Worm (Caenorhabditis elegans): ENCODE data around the gene egg-2.

ce11 chrIII:7020500-7020899 lies 39.9 kb downstream of the egg-2 start, which contains the start of gene col-8:
- TF ChIP-seq elt-1 (tag; optimal IDR thresholded peaks at IDR 0.05) (no peak), ZK546.5 (tag; optimal IDR thresholded peaks at IDR 0.05) (no peak), pqm-1 (tag; optimal IDR thresholded peaks at IDR 0.05) (no peak), fkh-10 (GFP tag; optimal IDR thresholded peaks at IDR 0.05) (no peak), elt-3 (tag; optimal IDR thresholded peaks at IDR 0.05) (no peak), nhr-11 (tag; optimal IDR thresholded peaks at IDR 0.05) (no peak), mdl-1 (tag; optimal IDR thresholded peaks at IDR 0.05) (no peak), elt-2 (tag; optimal IDR thresholded peaks at IDR 0.05) (no peak), ama-1 (optimal IDR thresholded peaks at IDR 0.05) (no peak), lin-39 (tag; optimal IDR thresholded peaks at IDR 0.05) (no peak), nhr-25 (tag; optimal IDR thresholded peaks at IDR 0.05) (no peak), pha-4 (tag; optimal IDR thresholded peaks at IDR 0.05) (no peak)
